Worm (Caenorhabditis elegans): ENCODE data around the gene lys-1.

lys-1 gene

DNA sequence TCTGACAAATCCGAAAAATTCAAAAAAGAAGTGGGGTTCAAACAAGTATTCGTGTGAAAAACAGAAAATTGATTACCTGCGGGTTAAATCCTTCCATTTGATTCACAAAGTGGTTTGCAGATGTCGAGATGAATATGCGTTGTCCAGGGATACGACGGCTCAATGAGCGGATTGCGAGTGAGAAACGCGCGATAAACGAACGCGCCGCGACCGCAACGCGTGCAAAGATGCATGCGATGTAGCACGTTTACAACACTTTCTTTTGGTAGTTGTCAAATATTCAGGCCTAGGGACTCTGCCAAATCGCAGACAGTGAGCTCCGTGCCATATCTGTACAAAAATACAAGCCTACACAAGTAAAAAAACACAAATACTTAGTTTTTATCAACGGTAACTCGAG lies 39.0 kb upstream of the lys-1 start, which contains the start of gene fubl-1 (continued):
- TF ChIP-seq let-607 (tag; optimal IDR thresholded peaks at IDR 0.05) (no peak), F10E7.11 (tag; optimal IDR thresholded peaks at IDR 0.05) (no peak), F57C9.4 (tag; optimal IDR thresholded peaks at IDR 0.05) (no peak), B0336.3 (GFP tag; IDR thresholded peaks at IDR 0.05) (no peak), Y67H2A.10 (GFP tag; conservative IDR thresholded peaks at IDR 0.05) (no peak; the same call in 1 of the 2 replicates), tlf-1 (GFP tag; optimal IDR thresholded peaks at IDR 0.05) (no peak), gei-17 (GFP tag; optimal IDR thresholded peaks at IDR 0.05) (no peak), F23B12.7 (tag; optimal IDR thresholded peaks at IDR 0.05; ENCODE audit: insufficient read depth) (no peak), B0035.1 (tag; optimal IDR thresholded peaks at IDR 0.05) (no peak), ZK185.1 (tag; optimal IDR thresholded peaks at IDR 0.05; ENCODE audit: poor library complexity, severe bottlenecking) (no peak), dpff-1 (tag; optimal IDR thresholded peaks at IDR 0.05) (no peak), madf-8 (GFP tag; conservative IDR thresholded peaks at IDR 0.05) (peak; percentile 71), dox-1 (GFP tag; IDR thresholded peaks at IDR 0.05) (peak; percentile 65), ceh-27 (GFP tag; optimal IDR thresholded peaks at IDR 0.05) (no peak), Y95B8A.8 (GFP tag; IDR thresholded peaks at IDR 0.05) (no peak), tbp1 (GFP tag; optimal IDR thresholded peaks at IDR 0.05) (no peak), mxl-1 (tag; optimal IDR thresholded peaks at IDR 0.05) (no peak), F57A8.1 (GFP tag; optimal IDR thresholded peaks at IDR 0.05) (no peak), attf-3 (GFP tag; conservative IDR thresholded peaks at IDR 0.05) (no peak), zfh-2 (GFP tag; conservative IDR thresholded peaks at IDR 0.05) (no peak), zim-3 (tag; optimal IDR thresholded peaks at IDR 0.05) (no peak), aptf-3 (GFP tag; IDR thresholded peaks at IDR 0.05) (no peak), hlh-26 (GFP tag; conservative IDR thresholded peaks at IDR 0.05) (no peak), repo-1 (tag; optimal IDR thresholded peaks at IDR 0.05) (no peak), T26A5.8 (tag; optimal IDR thresholded peaks at IDR 0.05) (no peak), F52B5.7 (tag; optimal IDR thresholded peaks at IDR 0.05) (no peak), lir-1 (GFP tag; conservative IDR thresholded peaks at IDR 0.05) (no peak), pha-4 (tag; optimal IDR thresholded peaks at IDR 0.05) (no peak), lin-54 (GFP tag; optimal IDR thresholded peaks at IDR 0.05) (no peak), Y53F4B.3 (GFP tag; IDR thresholded peaks at IDR 0.05) (no peak), akir-1 (GFP tag; optimal IDR thresholded peaks at IDR 0.05) (no peak), nhr-27 (tag; optimal IDR thresholded peaks at IDR 0.05) (no peak), hsf-1 (GFP tag; IDR thresholded peaks at IDR 0.05) (no peak), rec-8 (tag; optimal IDR thresholded peaks at IDR 0.05) (no peak), egl-18 (GFP tag; IDR thresholded peaks at IDR 0.05) (no peak), ceh-91 (GFP tag; IDR thresholded peaks at IDR 0.05) (peak; percentile 68), C06A6.2 (GFP tag; conservative IDR thresholded peaks at IDR 0.05) (no peak), nfyb-1 (GFP tag; IDR thresholded peaks at IDR 0.05) (no peak), rcor-1 (GFP tag; IDR thresholded peaks at IDR 0.05) (no peak), bed-2 (GFP tag; IDR thresholded peaks at IDR 0.05) (no peak), xnd-1 (tag; optimal IDR thresholded peaks at IDR 0.05) (peak; percentile 17), mel-28 (tag; optimal IDR thresholded peaks at IDR 0.05; ENCODE audit: borderline replicate concordance) (no peak), nhr-90 (tag; optimal IDR thresholded peaks at IDR 0.05) (no peak), egrh-3 (GFP tag; IDR thresholded peaks at IDR 0.05) (no peak), F33H1.4 (GFP tag; IDR thresholded peaks at IDR 0.05) (no peak; the same call in 1 of the 2 replicates), sptf-2 (GFP tag; optimal IDR thresholded peaks at IDR 0.05) (no peak), bed-1 (GFP tag; IDR thresholded peaks at IDR 0.05) (no peak), ceh-100 (GFP tag; IDR thresholded peaks at IDR 0.05) (no peak), egl-44 (GFP tag; IDR thresholded peaks at IDR 0.05) (no peak)

Data from whole organism, young adult.